Fruit fly (Drosophila melanogaster) whole organism, pupa: Measurements from ENCODE around the gene Or94b.

Experiments used
- CG12605 ChIP-seq: fragments of 200-800 bp; sonication (Bioruptor generic); IDR thresholded peaks from 2 replicates; pipeline ENCODE4 v1.3.6; 2022; ENCODE audit warnings: missing biosample characterization, missing genetic modification characterization
- CG14655 ChIP-seq: fragments of 200-800 bp; sonication (Bioruptor generic); optimal IDR thresholded peaks from 3 replicates; lab custom pipeline; 2017; ENCODE audit warnings: mild to moderate bottlenecking, missing biosample characterization, missing genetic modification reagents, missing genetic modification characterization
- CG15710 ChIP-seq: fragments of 200-800 bp; sonication (Bioruptor generic); optimal IDR thresholded peaks from 2 replicates; lab custom pipeline; 2018; ENCODE audit warnings: missing biosample characterization, mild to moderate bottlenecking, missing genetic modification characterization, moderate library complexity
- CG17806 ChIP-seq: fragments of 200-800 bp; sonication (Bioruptor generic); optimal IDR thresholded peaks from 2 replicates; lab custom pipeline; 2018; ENCODE audit warnings: missing biosample characterization, mild to moderate bottlenecking, missing genetic modification characterization, moderate library complexity
- CG34367 ChIP-seq: fragments of 200-800 bp; sonication (Bioruptor generic); optimal IDR thresholded peaks from 2 replicates; lab custom pipeline; 2018; ENCODE audit warnings: missing biosample characterization, mild to moderate bottlenecking, missing genetic modification characterization
- CG4496 ChIP-seq: fragments of 200-800 bp; sonication (Bioruptor generic); IDR thresholded peaks from 3 replicates; pipeline ENCODE4 v1.3.6; 2022; ENCODE audit warnings: missing biosample characterization, missing genetic modification characterization
- CG8301 ChIP-seq: fragments of 200-800 bp; sonication (Bioruptor generic); optimal IDR thresholded peaks from 2 replicates; lab custom pipeline; 2018; ENCODE audit warnings: missing biosample characterization, mild to moderate bottlenecking, missing genetic modification characterization
- CG9948 ChIP-seq: fragments of 200-800 bp; sonication (Bioruptor generic); optimal IDR thresholded peaks from 2 replicates; lab custom pipeline; 2018; ENCODE audit warnings: missing biosample characterization, mild to moderate bottlenecking, missing genetic modification characterization, moderate library complexity
- D1 ChIP-seq: fragments of 200-800 bp; sonication (Bioruptor generic); optimal IDR thresholded peaks from 2 replicates; lab custom pipeline; 2018; ENCODE audit warnings: missing biosample characterization, mild to moderate bottlenecking, missing genetic modification characterization, moderate library complexity
- EcR ChIP-seq: fragments of 200-800 bp; sonication (Bioruptor generic); optimal IDR thresholded peaks from 3 replicates; lab custom pipeline; 2019; ENCODE audit warnings: missing biosample characterization, missing genetic modification characterization, mild to moderate bottlenecking, moderate library complexity, missing genetic modification reagents
- Pif1A ChIP-seq: fragments of 200-800 bp; sonication (Bioruptor generic); optimal IDR thresholded peaks from 3 replicates; lab custom pipeline; 2016; ENCODE audit warnings: missing biosample characterization, missing genetic modification characterization
- gl ChIP-seq: fragments of 200-800 bp; sonication (Bioruptor generic); optimal IDR thresholded peaks from 2 replicates; lab custom pipeline; 2018; ENCODE audit warnings: missing biosample characterization, mild to moderate bottlenecking, missing genetic modification characterization
- rn ChIP-seq: fragments of 200-800 bp; sonication (Bioruptor generic); IDR thresholded peaks from 2 replicates; pipeline ENCODE4 v1.3.6; 2022; ENCODE audit warnings: missing biosample characterization, missing genetic modification characterization

DNA sequence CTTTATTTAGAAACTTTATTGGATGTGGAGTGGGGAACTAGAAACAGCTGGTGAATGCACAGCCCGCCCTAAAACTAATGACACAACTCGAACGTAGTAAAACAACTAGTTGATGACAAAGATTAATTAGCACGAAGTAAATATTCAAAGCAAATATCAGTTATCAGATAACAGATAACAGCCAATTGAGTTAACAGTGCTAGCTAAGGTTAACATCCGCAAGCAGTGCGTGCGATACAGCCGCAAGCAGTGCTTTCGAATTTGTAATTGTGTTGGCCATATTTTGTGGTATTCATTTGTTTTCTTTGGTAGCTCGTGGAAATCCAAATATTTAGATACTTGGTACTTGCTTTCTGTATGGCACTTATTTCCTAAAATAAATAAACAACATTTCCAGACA lies 24.4 kb downstream of the Or94b start:
- no peak for TF ChIP-seq CG12605 (GFP tag; lab: Robert Waterston, UW)
- no peak for TF ChIP-seq CG15710 (tag; lab: Kevin White, UChicago)
- TF ChIP-seq rn (GFP tag; lab: Robert Waterston, UW): no peak
- no peak for TF ChIP-seq CG4496
- TF ChIP-seq EcR (GFP tag; lab: Kevin White, UChicago): no peak
- no peak for TF ChIP-seq D1
- TF ChIP-seq CG14655: no peak
- TF ChIP-seq Pif1A (GFP tag; lab: Kevin White, UChicago): no peak
- TF ChIP-seq CG8301 (tag; lab: Kevin White, UChicago): no peak
- no peak for TF ChIP-seq CG9948 (tag; lab: Kevin White, UChicago)
- TF ChIP-seq CG17806 (tag; lab: Kevin White, UChicago): no peak
- TF ChIP-seq gl (tag; lab: Kevin White, UChicago): no peak
- TF ChIP-seq CG34367 (tag; lab: Kevin White, UChicago): no peak
